Fruit fly (Drosophila melanogaster) whole organism, embryonic: ENCODE measurements around the gene mei-P26.

ENCODE experiments used
- Antp ChIP-seq: fragments of 200-800 bp; sonication (Bioruptor generic); optimal IDR thresholded peaks from 3 replicates; lab custom pipeline; 2016; ENCODE audit warnings: missing biosample characterization, missing genetic modification characterization
- Atf-2 ChIP-seq: fragments of 200-800 bp; sonication (Bioruptor generic); optimal IDR thresholded peaks from 2 replicates; lab custom pipeline; 2016; ENCODE audit warnings: missing biosample characterization, missing genetic modification characterization
- Atf3 ChIP-seq: fragments of 200-800 bp; sonication (Bioruptor generic); optimal IDR thresholded peaks from 3 replicates; lab custom pipeline; 2016; ENCODE audit warnings: missing biosample characterization, missing genetic modification characterization
- Bgb ChIP-seq: fragments of 200-800 bp; sonication (Bioruptor generic); IDR thresholded peaks from 2 replicates; pipeline ENCODE4 v1.3.6; 2022; ENCODE audit warnings: missing biosample characterization, missing genetic modification characterization; ENCODE audit not compliant: partially characterized antibody
- BtbVII ChIP-seq: fragments of 200-800 bp; sonication (Bioruptor generic); optimal IDR thresholded peaks from 3 replicates; lab custom pipeline; 2017; ENCODE audit warnings: missing biosample characterization, mild to moderate bottlenecking, missing genetic modification characterization
- CG10209 ChIP-seq: fragments of 200-800 bp; sonication (Bioruptor generic); optimal IDR thresholded peaks from 3 replicates; lab custom pipeline; 2017; ENCODE audit warnings: missing biosample characterization, mild to moderate bottlenecking, missing genetic modification characterization, missing genetic modification reagents
- CG10267 ChIP-seq: fragments of 200-800 bp; sonication (Bioruptor generic); optimal IDR thresholded peaks from 2 replicates; lab custom pipeline; 2018; ENCODE audit warnings: missing biosample characterization, mild to moderate bottlenecking, missing genetic modification characterization, moderate library complexity
- CG10431 ChIP-seq: fragments of 200-800 bp; sonication (Bioruptor generic); optimal IDR thresholded peaks from 3 replicates; lab custom pipeline; 2018; ENCODE audit warnings: missing biosample characterization, mild to moderate bottlenecking, missing genetic modification characterization
- CG12769 ChIP-seq: fragments of 200-800 bp; sonication (Bioruptor generic); optimal IDR thresholded peaks from 2 replicates; lab custom pipeline; 2019; ENCODE audit warnings: missing biosample characterization, mild to moderate bottlenecking, missing genetic modification characterization, moderate library complexity
- CG15011 ChIP-seq: fragments of 200-800 bp; sonication (Bioruptor generic); optimal IDR thresholded peaks from 3 replicates; lab custom pipeline; 2018; ENCODE audit warnings: missing biosample characterization, mild to moderate bottlenecking, missing genetic modification characterization
- CG15073 ChIP-seq: fragments of 200-800 bp; sonication (Bioruptor generic); optimal IDR thresholded peaks from 2 replicates; lab custom pipeline; 2016; ENCODE audit warnings: missing biosample characterization, missing genetic modification characterization
- CG15696 ChIP-seq: fragments of 200-800 bp; sonication (Bioruptor generic); optimal IDR thresholded peaks from 2 replicates; lab custom pipeline; 2019; ENCODE audit warnings: missing biosample characterization, mild to moderate bottlenecking, missing genetic modification characterization, moderate library complexity
- CG17186 ChIP-seq: fragments of 200-800 bp; sonication (Bioruptor generic); optimal IDR thresholded peaks from 3 replicates; lab custom pipeline; 2017; ENCODE audit warnings: missing biosample characterization, missing genetic modification reagents, missing genetic modification characterization
- CG17361 ChIP-seq: fragments of 200-800 bp; sonication (Bioruptor generic); IDR thresholded peaks from 3 replicates; pipeline ENCODE4 v1.3.6; 2022; ENCODE audit warnings: missing biosample characterization, missing genetic modification characterization
- CG18011 ChIP-seq: fragments of 200-800 bp; sonication (Bioruptor generic); optimal IDR thresholded peaks from 2 replicates; lab custom pipeline; 2017; ENCODE audit warnings: missing biosample characterization, missing genetic modification characterization, mild to moderate bottlenecking, moderate library complexity, missing genotype
- CG2202 ChIP-seq: fragments of 200-800 bp; sonication (Bioruptor generic); optimal IDR thresholded peaks from 2 replicates; lab custom pipeline; 2018; ENCODE audit warnings: missing biosample characterization, mild to moderate bottlenecking, missing genetic modification characterization
- CG3163 ChIP-seq: fragments of 200-800 bp; sonication (Bioruptor generic); optimal IDR thresholded peaks from 3 replicates; lab custom pipeline; 2016; ENCODE audit warnings: missing biosample characterization, missing genetic modification characterization
- CG42726 ChIP-seq: fragments of 200-800 bp; sonication (Bioruptor generic); IDR thresholded peaks from 2 replicates; pipeline ENCODE4 v1.3.6; 2022; ENCODE audit warnings: missing biosample characterization, missing genetic modification characterization; ENCODE audit not compliant: partially characterized antibody
- CG6765 ChIP-seq: fragments of 200-800 bp; sonication (Bioruptor generic); optimal IDR thresholded peaks from 3 replicates; lab custom pipeline; 2017; ENCODE audit warnings: missing biosample characterization, mild to moderate bottlenecking, missing genetic modification characterization
- CG6813 ChIP-seq: fragments of 200-800 bp; sonication (Bioruptor generic); optimal IDR thresholded peaks from 2 replicates; lab custom pipeline; 2017; ENCODE audit warnings: missing biosample characterization, missing genetic modification characterization, mild to moderate bottlenecking, moderate library complexity, missing genetic modification reagents
- CG7839 ChIP-seq: fragments of 200-800 bp; sonication (Bioruptor generic); optimal IDR thresholded peaks from 3 replicates; lab custom pipeline; 2018; ENCODE audit warnings: missing biosample characterization, mild to moderate bottlenecking, missing genetic modification characterization, moderate library complexity
- CG7928 ChIP-seq: fragments of 200-800 bp; sonication (Bioruptor generic); optimal IDR thresholded peaks from 2 replicates; lab custom pipeline; 2017; ENCODE audit warnings: missing biosample characterization, mild to moderate bottlenecking, missing genetic modification characterization
- CG7963 ChIP-seq: fragments of 200-800 bp; sonication (Bioruptor generic); IDR thresholded peaks from 3 replicates; pipeline ENCODE4 v1.3.6; 2022; ENCODE audit warnings: missing biosample characterization, missing genetic modification characterization; ENCODE audit not compliant: partially characterized antibody
- CG8290 ChIP-seq, 3 experiments: fragments of 200-800 bp; sonication (Bioruptor generic); optimal IDR thresholded peaks; 2 replicates each; lab custom pipeline; 2016 to 2019; ENCODE audit warnings: missing biosample characterization in 3 of 3, missing genetic modification characterization in 3 of 3, mild to moderate bottlenecking in 2 of 3, moderate library complexity in 1 of 3
- CG8924 ChIP-seq: fragments of 200-800 bp; optimal IDR thresholded peaks from 3 replicates; lab custom pipeline; 2019; ENCODE audit warnings: missing biosample characterization, mild to moderate bottlenecking, missing genetic modification characterization, moderate library complexity
- CTCF ChIP-seq: fragments of 200-800 bp; sonication (Bioruptor generic); optimal IDR thresholded peaks from 2 replicates; lab custom pipeline; 2017; ENCODE audit warnings: missing biosample characterization, mild to moderate bottlenecking, missing genetic modification characterization, moderate library complexity
- Camta ChIP-seq: fragments of 200-800 bp; sonication (Bioruptor generic); optimal IDR thresholded peaks from 2 replicates; lab custom pipeline; 2016; ENCODE audit warnings: missing biosample characterization, missing genetic modification characterization
- Dip2 ChIP-seq: fragments of 200-800 bp; sonication (Bioruptor generic); IDR thresholded peaks from 2 replicates; pipeline ENCODE4 v1.3.6; 2022; ENCODE audit warnings: missing biosample characterization, missing genetic modification characterization
- Fer1 ChIP-seq: fragments of 200-800 bp; sonication (Bioruptor generic); optimal IDR thresholded peaks from 2 replicates; lab custom pipeline; 2017; ENCODE audit warnings: missing biosample characterization, mild to moderate bottlenecking, missing genetic modification characterization
- Gsc ChIP-seq: fragments of 200-800 bp; sonication (Bioruptor generic); IDR thresholded peaks from 2 replicates; pipeline ENCODE4 v1.3.6; 2022; ENCODE audit warnings: missing biosample characterization, missing genetic modification characterization
- HLH4C ChIP-seq: fragments of 200-800 bp; sonication (Bioruptor generic); IDR thresholded peaks from 3 replicates; pipeline ENCODE4 v1.3.6; 2022; ENCODE audit warnings: missing biosample characterization, missing genetic modification characterization; ENCODE audit not compliant: partially characterized antibody
- Jarid2 ChIP-seq: fragments of 200-800 bp; sonication (Bioruptor generic); optimal IDR thresholded peaks from 3 replicates; lab custom pipeline; 2017; ENCODE audit warnings: mild to moderate bottlenecking, missing biosample characterization, missing genetic modification reagents, missing genetic modification characterization
- Sry-δ ChIP-seq: fragments of 200-800 bp; sonication (Bioruptor generic); optimal IDR thresholded peaks from 2 replicates; lab custom pipeline; 2016; ENCODE audit warnings: missing biosample characterization, missing genetic modification characterization
- Tbp ChIP-seq: fragments of >200 bp; optimal IDR thresholded peaks from 2 replicates; lab custom pipeline; 2018; ENCODE audit warnings: missing biosample characterization, missing genetic modification characterization
- aop ChIP-seq: fragments of 200-800 bp; sonication (Bioruptor generic); IDR thresholded peaks from 2 replicates; pipeline ENCODE4 v1.3.6; 2022; ENCODE audit warnings: missing biosample characterization, missing genetic modification characterization
- ash1 ChIP-seq: fragments of 200-800 bp; sonication (Bioruptor generic); optimal IDR thresholded peaks from 2 replicates; lab custom pipeline; 2018; ENCODE audit warnings: missing biosample characterization, mild to moderate bottlenecking, missing genetic modification characterization
- bab2 ChIP-seq: fragments of 200-800 bp; sonication (Bioruptor generic); optimal IDR thresholded peaks from 2 replicates; lab custom pipeline; 2016; ENCODE audit warnings: missing biosample characterization, missing genetic modification characterization
- caup ChIP-seq: fragments of 200-800 bp; sonication (Bioruptor generic); optimal IDR thresholded peaks from 3 replicates; lab custom pipeline; 2017; ENCODE audit warnings: missing biosample characterization, mild to moderate bottlenecking, missing genetic modification characterization, moderate library complexity; ENCODE audit not compliant: severe bottlenecking
- eyg ChIP-seq: fragments of 200-800 bp; sonication (Bioruptor generic); optimal IDR thresholded peaks from 3 replicates; lab custom pipeline; 2016; ENCODE audit warnings: missing biosample characterization, missing genetic modification characterization
- fd3F ChIP-seq: fragments of 200-800 bp; sonication (Bioruptor generic); optimal IDR thresholded peaks from 2 replicates; lab custom pipeline; 2018; ENCODE audit warnings: missing biosample characterization, mild to moderate bottlenecking, missing genetic modification characterization, moderate library complexity
- ftz-f1 ChIP-seq: fragments of 200-800 bp; sonication (Bioruptor generic); optimal IDR thresholded peaks from 2 replicates; lab custom pipeline; 2016; ENCODE audit warnings: missing biosample characterization, missing genetic modification characterization
- gsb ChIP-seq: fragments of 200-800 bp; sonication (Bioruptor generic); IDR thresholded peaks from 2 replicates; pipeline ENCODE4 v1.3.6; 2022; ENCODE audit warnings: missing biosample characterization, missing genetic modification characterization
- h ChIP-seq: fragments of >200 bp; optimal IDR thresholded peaks from 2 replicates; lab custom pipeline; 2017
- her ChIP-seq: fragments of 200-800 bp; sonication (Bioruptor generic); optimal IDR thresholded peaks from 2 replicates; lab custom pipeline; 2016; ENCODE audit warnings: missing biosample characterization, missing genetic modification characterization
- mam ChIP-seq: fragments of 200-800 bp; sonication (Bioruptor generic); optimal IDR thresholded peaks from 3 replicates; lab custom pipeline; 2016; ENCODE audit warnings: missing biosample characterization, missing genetic modification characterization
- nerfin-1 ChIP-seq: fragments of 200-800 bp; sonication (Bioruptor generic); optimal IDR thresholded peaks from 3 replicates; lab custom pipeline; 2019; ENCODE audit warnings: missing biosample characterization, mild to moderate bottlenecking, missing genetic modification characterization, moderate library complexity
- onecut ChIP-seq: fragments of 200-800 bp; sonication (Bioruptor generic); IDR thresholded peaks from 2 replicates; pipeline ENCODE4 v1.3.6; 2022; ENCODE audit warnings: missing biosample characterization, missing genetic modification characterization
- p53 ChIP-seq: fragments of 200-800 bp; sonication (Bioruptor generic); optimal IDR thresholded peaks from 2 replicates; lab custom pipeline; 2016; ENCODE audit warnings: missing biosample characterization, missing genetic modification characterization
- sc ChIP-seq, 3 experiments: fragments of >200 bp in 2 of 3; fragments of 200-800 bp in 1 of 3; sonication (Bioruptor generic) in 1 of 3; optimal IDR thresholded peaks; 2 replicates in 2 of 3; 3 replicates in 1 of 3; lab custom pipeline; 2017; ENCODE audit warnings: mild to moderate bottlenecking in 1 of 3, missing biosample characterization in 1 of 3, missing genetic modification characterization in 1 of 3, missing genetic modification reagents in 1 of 3
- sens-2 ChIP-seq: fragments of 200-800 bp; sonication (Bioruptor generic); IDR thresholded peaks from 2 replicates; pipeline ENCODE4 v1.3.6; 2022; ENCODE audit warnings: missing biosample characterization, missing genetic modification characterization

The mei-P26 gene

DNA sequence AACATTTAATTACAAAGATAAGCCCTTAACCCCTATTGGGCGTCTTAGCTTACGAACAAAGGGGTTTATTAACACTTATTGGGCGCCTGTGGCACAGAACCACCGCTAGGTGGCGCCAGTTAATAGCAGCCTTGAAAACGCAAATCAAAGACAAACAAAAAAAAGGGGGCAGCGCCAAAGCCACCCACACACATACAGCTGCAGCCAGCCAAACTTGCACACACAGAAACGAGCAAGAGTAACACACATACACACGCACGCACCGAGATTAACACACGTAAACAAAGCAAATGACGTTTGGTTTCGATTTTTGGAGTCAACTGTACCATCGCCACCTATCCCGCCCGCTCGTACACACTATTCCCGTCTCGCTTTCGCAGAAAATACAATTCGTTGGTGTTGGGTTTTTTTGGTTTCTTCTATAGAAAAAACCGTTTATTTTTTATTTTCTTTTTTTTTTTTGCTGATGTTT is 10.9 kb upstream of the mei-P26 start (continued):
- TF ChIP-seq CG18011 (peak; percentile 13), CG7928 (GFP tag; lab: Kevin White, UChicago) (no peak), CG6765 (GFP tag; lab: Kevin White, UChicago) (peak; percentile 1), Atf3 (GFP tag; lab: Kevin White, UChicago) (no peak), Dip2 (GFP tag; lab: Robert Waterston, UW) (peak; percentile 69; the same call in 1 of the 2 replicates), h (lab: Kevin White, UChicago) (no peak), her (GFP tag; lab: Kevin White, UChicago) (peak; percentile 29), HLH4C (0 out of 3 replicates have a peak, but pooled peaks have one; percentile 29), CG7839 (peak; percentile 33), p53 (GFP tag; lab: Kevin White, UChicago) (no peak), Camta (GFP tag; lab: Kevin White, UChicago) (no peak), eyg (GFP tag; lab: Kevin White, UChicago) (no peak), ftz-f1 (GFP tag; lab: Kevin White, UChicago) (peak; percentile 96), CG15011 (GFP tag; lab: Kevin White, UChicago) (no peak), CG3163 (no peak), Tbp (no peak), CG10209 (no peak), Fer1 (GFP tag; lab: Kevin White, UChicago) (peak; percentile 55), CG6813 (GFP tag; lab: Kevin White, UChicago) (no peak), CTCF (peak; percentile 95), CG15696 (tag; lab: Kevin White, UChicago) (no peak), Antp (GFP tag; lab: Kevin White, UChicago) (no peak), CG17186 (GFP tag; lab: Kevin White, UChicago) (peak; percentile 33), fd3F (GFP tag; lab: Kevin White, UChicago) (peak; percentile 41), CG42726 (GFP tag; lab: Robert Waterston, UW) (no peak), Atf-2 (GFP tag; lab: Kevin White, UChicago) (no peak), CG8290 (GFP tag; optimal IDR thresholded peaks at IDR 0.05; lab: Kevin White, UChicago) (peak; percentile 3), CG8290 (tag; optimal IDR thresholded peaks at IDR 0.05; lab: Kevin White, UChicago) (no peak), sc (optimal IDR thresholded peaks at IDR 0.05; lab: Kevin White, UChicago) (no peak), sc (GFP tag; optimal IDR thresholded peaks at IDR 0.05; lab: Kevin White, UChicago) (no peak), CG7963 (GFP tag; lab: Robert Waterston, UW) (no peak), Gsc (GFP tag; lab: Robert Waterston, UW) (no peak), CG17361 (0 out of 3 replicates have a peak, but pooled peaks have one; percentile 18), caup (GFP tag; lab: Kevin White, UChicago) (no peak), gsb (GFP tag; lab: Robert Waterston, UW) (no peak), BtbVII (GFP tag; lab: Kevin White, UChicago) (peak; percentile 31), onecut (peak; percentile 71; the same call in 1 of the 2 replicates), sens-2 (GFP tag; lab: Robert Waterston, UW) (0 out of 2 replicates have a peak, but pooled peaks have one; percentile 30), mam (GFP tag; lab: Kevin White, UChicago) (no peak), aop (GFP tag; lab: Robert Waterston, UW) (no peak), CG12769 (tag; lab: Kevin White, UChicago) (no peak), CG10267 (peak; percentile 24), CG15073 (GFP tag; lab: Kevin White, UChicago) (no peak), Jarid2 (GFP tag; lab: Kevin White, UChicago) (no peak), ash1 (GFP tag; lab: Kevin White, UChicago) (no peak), CG8924 (tag; lab: Kevin White, UChicago) (peak; percentile 31), CG10431 (peak; percentile 16), CG2202 (no peak), bab2 (GFP tag; lab: Kevin White, UChicago) (no peak), nerfin-1 (tag; lab: Kevin White, UChicago) (no peak), Sry-δ (peak; percentile 7), Bgb (GFP tag; lab: Robert Waterston, UW) (0 out of 2 replicates have a peak, but pooled peaks have one; percentile 30)
